Worm (Caenorhabditis elegans) whole organism, dauer: ENCODE data around the gene hpo-34.

Source experiments
- unc-62 ChIP-seq: sonication (generic microtip); optimal IDR thresholded peaks from 2 replicates; lab custom pipeline; 2017; ENCODE audit warnings: missing biosample characterization, missing genetic modification reagents, missing genetic modification characterization

hpo-34 gene

DNA sequence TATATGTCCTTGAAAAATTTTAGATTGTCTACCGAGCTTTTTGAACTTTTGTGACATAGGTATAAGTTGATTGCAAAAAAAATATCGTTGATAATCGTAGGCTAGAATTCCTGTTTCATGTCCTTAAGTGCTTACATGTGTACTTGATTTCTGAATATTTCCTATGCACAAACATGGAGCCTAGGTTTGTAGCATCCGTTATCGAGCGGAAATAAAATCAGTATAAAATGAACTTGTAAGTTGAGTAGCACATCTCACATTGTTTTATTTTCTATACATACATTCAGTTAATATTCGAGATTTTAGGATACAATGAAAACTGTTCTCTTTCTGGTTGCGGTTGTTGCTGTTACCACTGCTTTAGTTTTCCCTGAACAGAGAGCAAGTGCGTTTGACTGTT, 31.4 kb downstream of the hpo-34 start, which contains the start of gene spp-9:
TSS of gene spp-9 (plus strand) at position 301 of the 400 bp plus-strand sequence.
- no peak for TF ChIP-seq unc-62 (GFP tag; lab: Kevin White, UChicago)

ce11 chrX:11484027-11484426, 34.8 kb downstream of the hpo-34 start:
- TF ChIP-seq unc-62 (GFP tag; lab: Kevin White, UChicago), result no peak

- no peak for TF ChIP-seq unc-62 (GFP tag; lab: Kevin White, UChicago)
Observed at ce11 chrX:11482637-11483036, 36.2 kb downstream of the hpo-34 start.

DNA sequence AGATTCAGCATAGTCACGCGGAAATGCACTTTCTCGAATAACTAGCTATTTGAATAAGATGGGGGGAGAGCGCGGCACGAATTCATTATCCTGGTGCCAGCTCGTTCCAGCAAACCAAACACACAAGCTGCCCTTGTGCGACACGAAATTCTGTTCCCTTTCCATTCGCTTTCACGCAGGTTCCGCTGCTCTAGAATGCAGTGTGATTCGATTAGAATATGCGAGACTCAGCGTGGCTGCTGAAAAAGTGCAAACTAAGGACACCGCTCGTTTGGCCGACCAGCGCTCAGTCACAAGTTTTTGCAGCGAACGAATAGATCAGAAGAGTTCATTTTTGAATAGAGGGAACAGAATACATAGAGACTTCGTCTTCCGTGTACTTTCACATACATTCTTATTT, 36.7 kb downstream of the hpo-34 start:
- TF ChIP-seq unc-62 (GFP tag; lab: Kevin White, UChicago), result no peak

DNA sequence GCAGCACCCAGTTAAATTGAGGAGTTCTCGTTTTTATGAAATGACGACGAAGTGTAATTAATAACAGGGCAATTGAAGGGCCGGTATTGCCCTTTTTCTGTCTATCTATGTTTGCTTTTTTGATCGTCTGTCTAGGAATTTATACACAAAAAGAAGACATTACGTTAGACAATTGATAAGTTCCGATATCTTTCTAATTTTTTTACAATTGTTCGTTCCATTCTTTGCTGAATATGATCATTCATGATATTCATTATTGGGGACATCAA, 37.1 kb downstream of the hpo-34 start:
- TF ChIP-seq unc-62 (GFP tag; lab: Kevin White, UChicago), result no peak

DNA sequence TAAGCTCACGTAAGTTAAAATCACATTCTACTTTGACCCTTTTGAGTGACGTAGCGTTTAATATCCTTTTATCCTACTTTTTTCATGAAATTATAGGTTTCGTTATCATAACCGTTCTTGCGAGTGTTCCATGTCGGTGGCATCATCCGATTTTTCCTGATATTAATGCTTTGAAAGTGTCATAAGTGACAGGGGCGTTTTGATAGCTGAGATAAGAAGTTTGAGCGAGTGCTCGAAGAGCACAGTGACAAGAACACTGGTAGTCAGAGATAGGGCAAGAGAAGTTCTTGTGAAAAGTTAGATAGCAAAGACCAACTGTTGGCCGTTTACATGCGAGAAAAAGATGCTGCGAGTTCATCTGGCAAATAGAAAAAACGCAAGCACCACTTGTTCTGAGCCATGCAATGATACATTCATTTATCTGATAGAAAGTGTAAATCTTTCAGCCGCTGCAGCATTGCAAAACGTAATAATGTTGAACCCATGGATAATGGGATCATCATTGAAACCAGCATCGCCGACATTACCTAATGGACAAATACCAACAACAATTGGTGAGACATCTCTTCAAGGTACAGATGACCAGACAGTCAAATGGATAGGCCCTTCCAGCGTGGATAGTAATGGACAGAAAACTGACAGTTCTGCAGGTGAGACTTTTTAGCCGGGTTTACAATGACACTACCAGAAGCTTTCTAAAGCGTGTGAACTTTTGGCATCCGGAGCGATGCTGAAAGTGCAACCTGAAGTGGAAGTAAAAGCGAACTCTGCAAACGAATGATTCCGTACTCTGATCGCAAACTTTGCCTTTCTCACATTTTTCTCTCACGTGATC, 37.7 kb downstream of the hpo-34 start:
- no peak for TF ChIP-seq unc-62 (GFP tag; lab: Kevin White, UChicago)

DNA sequence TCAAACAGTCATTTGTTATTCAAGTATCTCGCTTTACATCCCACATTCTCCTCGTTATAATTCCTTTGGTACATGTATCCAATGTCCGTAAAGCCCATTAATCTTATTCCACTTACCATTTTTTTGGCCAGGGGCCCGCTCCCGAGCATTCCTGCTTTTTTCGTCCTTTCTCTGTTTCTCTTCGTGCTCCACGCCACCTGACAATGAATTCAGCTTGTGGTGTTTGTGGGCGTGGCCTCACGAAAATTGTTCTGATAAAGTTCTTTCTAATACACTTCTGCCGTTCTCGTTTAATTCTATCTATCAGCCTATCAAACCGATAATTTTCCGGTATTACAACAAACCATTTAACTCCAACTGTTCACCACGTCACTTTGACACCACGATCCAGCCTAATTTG, 38.8 kb downstream of the hpo-34 start:
- no peak for TF ChIP-seq unc-62 (GFP tag; lab: Kevin White, UChicago)

ce11 chrX:11479321-11479863, 39.5 kb downstream of the hpo-34 start:
- TF ChIP-seq unc-62 (GFP tag; lab: Kevin White, UChicago), result no peak

DNA sequence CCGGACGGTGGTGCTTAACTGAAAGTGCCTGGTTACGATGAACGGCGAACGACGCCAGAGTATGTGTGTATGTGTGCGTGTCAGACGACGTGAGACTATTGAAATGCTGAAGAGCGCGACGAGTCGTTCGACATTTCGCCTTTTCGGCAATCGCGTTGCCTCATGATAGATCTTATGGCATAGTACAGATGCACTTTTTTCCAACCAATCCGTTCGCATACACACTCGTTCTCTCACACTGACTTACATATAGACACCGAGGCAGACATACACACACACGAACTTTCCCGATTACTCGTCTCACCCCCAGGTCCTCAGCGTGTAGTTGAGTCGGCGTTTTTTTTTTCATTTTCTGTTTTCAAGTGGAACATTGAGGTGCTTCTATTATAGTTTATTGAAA, 40.1 kb downstream of the hpo-34 start:
- TF ChIP-seq unc-62 (GFP tag; lab: Kevin White, UChicago), result no peak

ce11 chrX:11477748-11478147, 41.1 kb downstream of the hpo-34 start:
- TF ChIP-seq unc-62 (GFP tag; lab: Kevin White, UChicago), result no peak

DNA sequence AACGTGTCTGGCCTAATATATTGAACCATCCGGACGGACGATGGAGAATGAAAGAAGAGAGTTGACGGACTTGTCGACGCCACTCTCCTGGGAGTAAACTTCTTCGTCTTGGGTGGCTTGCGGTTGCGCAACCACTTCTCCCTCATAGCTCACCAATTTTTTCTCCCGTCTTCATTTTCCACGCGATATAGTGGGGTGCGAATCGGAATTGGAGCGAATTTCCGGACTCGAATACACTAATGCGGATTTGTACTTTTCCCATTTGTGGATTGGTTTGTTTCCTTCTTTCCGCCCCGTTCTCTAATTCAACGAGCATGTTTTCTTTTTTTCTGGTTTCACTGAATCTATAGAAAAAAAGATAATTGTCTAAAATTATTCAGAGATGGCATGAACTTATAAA, 43.1 kb downstream of the hpo-34 start:
- no peak for TF ChIP-seq unc-62 (GFP tag; lab: Kevin White, UChicago)

DNA sequence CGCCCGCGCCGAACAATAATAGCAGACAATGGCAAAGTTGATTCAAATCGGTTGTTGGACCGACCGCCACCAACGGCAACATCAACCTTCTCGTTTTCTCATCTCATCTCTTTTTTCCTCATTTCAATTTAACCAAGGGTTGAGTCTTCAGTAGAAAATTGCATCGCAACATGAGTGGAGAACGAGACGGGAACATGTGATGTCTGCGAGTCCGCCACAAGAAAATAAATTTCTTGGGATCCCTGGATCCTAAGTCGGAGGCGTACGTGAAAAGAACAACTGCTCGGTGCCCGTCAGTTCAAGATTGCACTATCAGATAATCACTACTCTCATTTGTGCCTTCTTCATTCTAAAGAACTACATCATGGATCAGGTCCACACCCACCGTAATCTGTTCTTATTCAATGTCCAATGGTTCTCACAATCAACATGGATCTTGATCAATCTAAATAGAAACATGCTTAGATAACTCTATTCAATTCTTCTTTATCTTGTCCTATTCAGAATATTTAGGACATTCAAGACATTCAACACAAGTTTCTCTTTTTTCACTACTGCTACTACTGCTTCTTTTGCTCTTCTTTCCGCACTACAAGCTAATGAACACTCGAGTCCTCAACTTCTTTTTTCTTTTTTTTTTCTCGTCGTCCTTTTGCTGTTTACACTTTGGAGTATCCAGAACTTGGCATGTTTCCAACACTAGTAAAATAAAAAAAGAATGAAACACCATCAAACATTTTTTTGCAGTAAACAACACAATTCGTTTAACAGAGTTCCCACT, 44.1 kb downstream of the hpo-34 start:
- TF ChIP-seq unc-62 (GFP tag; lab: Kevin White, UChicago), result no peak

DNA sequence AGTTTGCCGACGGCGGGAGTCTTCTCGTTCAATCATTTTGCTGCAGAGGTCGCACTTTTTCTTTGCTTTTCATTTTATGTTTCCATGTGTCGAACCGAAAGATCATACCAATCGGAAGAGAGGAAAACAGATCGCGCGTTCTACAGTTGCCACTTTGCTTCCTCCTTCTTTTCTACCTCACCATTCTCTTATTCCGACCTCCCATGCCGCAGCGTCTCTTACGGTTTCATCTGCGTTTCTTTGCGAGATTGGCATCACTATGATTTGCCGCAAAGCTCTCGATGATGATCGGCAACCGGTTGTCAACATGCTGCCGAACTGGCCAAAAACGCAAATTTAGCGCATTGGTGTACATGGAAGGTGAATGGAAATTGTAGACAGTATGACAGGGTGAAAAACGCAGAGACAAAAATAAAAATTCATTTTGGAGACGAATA, 44.7 kb downstream of the hpo-34 start:
- no peak for TF ChIP-seq unc-62 (GFP tag; lab: Kevin White, UChicago)

ce11 chrX:11472953-11473671, 45.8 kb downstream of the hpo-34 start:
- TF ChIP-seq unc-62 (GFP tag; lab: Kevin White, UChicago), result no peak

ce11 chrX:11472407-11472806, 46.5 kb downstream of the hpo-34 start:
- no peak for TF ChIP-seq unc-62 (GFP tag; lab: Kevin White, UChicago)

ce11 chrX:11471893-11472292, 47.0 kb downstream of the hpo-34 start:
- TF ChIP-seq unc-62 (GFP tag; lab: Kevin White, UChicago), result no peak
